Fruit fly (Drosophila melanogaster) whole organism, wandering third instar larva: ENCODE data around the gene CG43318.

ENCODE experiments used
- Abd-B ChIP-seq: fragments of >200 bp; optimal IDR thresholded peaks from 2 replicates; lab custom pipeline; 2017; ENCODE audit warnings: missing biosample characterization, missing genetic modification characterization
- CG32264 ChIP-seq: fragments of 200-800 bp; sonication (Bioruptor generic); optimal IDR thresholded peaks from 2 replicates; lab custom pipeline; 2016; ENCODE audit warnings: missing biosample characterization, missing genetic modification characterization
- CG9705 ChIP-seq: fragments of 200-800 bp; sonication (Bioruptor generic); optimal IDR thresholded peaks from 2 replicates; lab custom pipeline; 2018; ENCODE audit warnings: missing biosample characterization, mild to moderate bottlenecking, missing genetic modification characterization
- CrebA ChIP-seq: fragments of 200-800 bp; sonication (Bioruptor generic); optimal IDR thresholded peaks from 2 replicates; lab custom pipeline; 2016; ENCODE audit warnings: missing biosample characterization, mild to moderate bottlenecking, missing genetic modification characterization, borderline replicate concordance
- Dfd ChIP-seq: fragments of >200 bp; optimal IDR thresholded peaks from 2 replicates; lab custom pipeline; 2017; ENCODE audit warnings: missing biosample characterization, missing genetic modification characterization
- Dif ChIP-seq: fragments of 200-275, 200-300 bp; sonication (Bioruptor generic); optimal IDR thresholded peaks from 2 replicates; lab custom pipeline; 2018; ENCODE audit warnings: missing biosample characterization, missing genetic modification characterization; ENCODE audit not compliant: partially characterized antibody
- GATAd ChIP-seq: sonication (Bioruptor generic); optimal IDR thresholded peaks from 2 replicates; lab custom pipeline; 2016; ENCODE audit warnings: missing biosample characterization, missing genetic modification characterization
- HLH106 ChIP-seq: fragments of 200-800 bp; optimal IDR thresholded peaks from 3 replicates; lab custom pipeline; 2019; ENCODE audit warnings: missing biosample characterization, mild to moderate bottlenecking, missing genetic modification characterization, moderate library complexity
- Hnf4 ChIP-seq: fragments of 200-800 bp; sonication (Bioruptor generic); optimal IDR thresholded peaks from 2 replicates; lab custom pipeline; 2016; ENCODE audit warnings: missing biosample characterization, mild to moderate bottlenecking, missing genetic modification characterization
- Hr78 ChIP-seq: fragments of >200 bp; optimal IDR thresholded peaks from 2 replicates; lab custom pipeline; 2017; ENCODE audit warnings: missing biosample characterization, missing genetic modification characterization
- Hr83 ChIP-seq: fragments of 200-300 bp; sonication (Bioruptor generic); optimal IDR thresholded peaks from 2 replicates; lab custom pipeline; 2016; ENCODE audit warnings: missing biosample characterization, mild to moderate bottlenecking, missing genetic modification characterization, moderate library complexity; ENCODE audit not compliant: poor library complexity, severe bottlenecking
- Jra ChIP-seq: sonication (Bioruptor generic); optimal IDR thresholded peaks from 2 replicates; lab custom pipeline; 2016; ENCODE audit warnings: missing biosample characterization, missing genetic modification characterization
- Mio ChIP-seq: sonication (Bioruptor generic); optimal IDR thresholded peaks from 2 replicates; lab custom pipeline; 2016; ENCODE audit warnings: missing biosample characterization, missing genetic modification characterization
- Myc ChIP-seq: fragments of >200 bp; optimal IDR thresholded peaks from 2 replicates; lab custom pipeline; 2017
- N ChIP-seq: fragments of >200 bp; optimal IDR thresholded peaks from 2 replicates; lab custom pipeline; 2018; ENCODE audit warnings: missing biosample characterization, missing external identifiers, missing genetic modification characterization
- OdsH ChIP-seq: fragments of 200-800 bp; sonication (Bioruptor generic); optimal IDR thresholded peaks from 2 replicates; lab custom pipeline; 2016; ENCODE audit warnings: missing biosample characterization, mild to moderate bottlenecking, missing genetic modification characterization
- Rel ChIP-seq, 2 experiments: fragments of 200-800 bp; sonication (Bioruptor generic) in 1 of 2; optimal IDR thresholded peaks; 2 replicates in 1 of 2; 3 replicates in 1 of 2; lab custom pipeline; 2016 to 2019; ENCODE audit warnings: mild to moderate bottlenecking in 2 of 2, missing biosample characterization in 2 of 2, missing genetic modification characterization in 2 of 2, moderate library complexity in 1 of 2
- Sp1 ChIP-seq: fragments of 200-800 bp; sonication (Bioruptor generic); optimal IDR thresholded peaks from 3 replicates; lab custom pipeline; 2019; ENCODE audit warnings: missing biosample characterization, mild to moderate bottlenecking, missing genetic modification characterization, moderate library complexity
- Vsx2 ChIP-seq: fragments of 200-300, 225-300 bp; sonication (Bioruptor generic); optimal IDR thresholded peaks from 2 replicates; lab custom pipeline; 2018; ENCODE audit warnings: missing biosample characterization, missing genetic modification characterization; ENCODE audit not compliant: partially characterized antibody
- br ChIP-seq: fragments of 200-800 bp; sonication (Bioruptor generic); optimal IDR thresholded peaks from 2 replicates; lab custom pipeline; 2016; ENCODE audit warnings: missing biosample characterization, missing genetic modification characterization
- brk ChIP-seq: fragments of 200-800 bp; sonication (Bioruptor generic); optimal IDR thresholded peaks from 2 replicates; lab custom pipeline; 2016; ENCODE audit warnings: missing biosample characterization, mild to moderate bottlenecking, missing genetic modification characterization
- dl ChIP-seq, 2 experiments: fragments of 175-275, 200-275 bp in 1 of 2; fragments of 200-275 bp in 1 of 2; sonication (Bioruptor generic); optimal IDR thresholded peaks; lab custom pipeline; 2018; ENCODE audit warnings: mild to moderate bottlenecking in 2 of 2, missing biosample characterization in 2 of 2, missing genetic modification characterization in 2 of 2, moderate library complexity in 2 of 2; ENCODE audit not compliant: partially characterized antibody in 2 of 2, insufficient read depth in 1 of 2
- dmrt93B ChIP-seq: fragments of 200-800 bp; sonication (Bioruptor generic); optimal IDR thresholded peaks from 2 replicates; lab custom pipeline; 2018; ENCODE audit warnings: missing biosample characterization, mild to moderate bottlenecking, missing genetic modification characterization
- dsf ChIP-seq: sonication (Bioruptor generic); optimal IDR thresholded peaks from 2 replicates; lab custom pipeline; 2016; ENCODE audit warnings: missing biosample characterization, missing genetic modification characterization, borderline replicate concordance
- ey ChIP-seq: fragments of 200-800 bp; sonication (Bioruptor generic); optimal IDR thresholded peaks from 2 replicates; lab custom pipeline; 2016; ENCODE audit warnings: missing biosample characterization, missing genetic modification characterization
- foxo ChIP-seq, 2 experiments: fragments of 200-800 bp; sonication (Bioruptor generic); optimal IDR thresholded peaks; 2 replicates in 1 of 2; 3 replicates in 1 of 2; lab custom pipeline; 2016 to 2017; ENCODE audit warnings: missing biosample characterization in 2 of 2, missing genetic modification characterization in 2 of 2
- fru ChIP-seq: fragments of 200-800 bp; sonication (Bioruptor generic); optimal IDR thresholded peaks from 3 replicates; lab custom pipeline; 2016; ENCODE audit warnings: missing biosample characterization, mild to moderate bottlenecking, missing genetic modification characterization
- h ChIP-seq: fragments of 200-800 bp; sonication (Bioruptor generic); optimal IDR thresholded peaks from 3 replicates; lab custom pipeline; 2016; ENCODE audit warnings: missing biosample characterization, mild to moderate bottlenecking, missing genetic modification characterization
- jim ChIP-seq: fragments of 175-275, 200-325 bp; sonication (Bioruptor generic); optimal IDR thresholded peaks from 2 replicates; lab custom pipeline; 2016; ENCODE audit warnings: missing biosample characterization, mild to moderate bottlenecking, missing genetic modification characterization
- lola ChIP-seq: fragments of >200 bp; optimal IDR thresholded peaks from 2 replicates; lab custom pipeline; 2017; ENCODE audit warnings: missing biosample characterization, missing genetic modification characterization
- pan ChIP-seq: fragments of >200 bp; optimal IDR thresholded peaks from 2 replicates; lab custom pipeline; 2017
- psq ChIP-seq: fragments of 200-800 bp; sonication (Bioruptor generic); optimal IDR thresholded peaks from 3 replicates; lab custom pipeline; 2017; ENCODE audit warnings: missing biosample characterization, mild to moderate bottlenecking, missing genetic modification characterization, moderate library complexity
- rgr ChIP-seq: fragments of 200-800 bp; sonication (Bioruptor generic); optimal IDR thresholded peaks from 3 replicates; lab custom pipeline; 2016; ENCODE audit warnings: missing biosample characterization, mild to moderate bottlenecking, missing genetic modification characterization
- sage ChIP-seq: fragments of 200-800 bp; sonication (Bioruptor generic); optimal IDR thresholded peaks from 2 replicates; lab custom pipeline; 2016; ENCODE audit warnings: missing biosample characterization, mild to moderate bottlenecking, missing genetic modification characterization
- sv ChIP-seq: fragments of 200-800 bp; sonication (Bioruptor generic); optimal IDR thresholded peaks from 3 replicates; lab custom pipeline; 2016; ENCODE audit warnings: missing biosample characterization, missing genetic modification characterization
- tai ChIP-seq: sonication (Bioruptor generic); optimal IDR thresholded peaks from 2 replicates; lab custom pipeline; 2016; ENCODE audit warnings: missing biosample characterization, missing genetic modification characterization
- usp ChIP-seq: fragments of >200 bp; optimal IDR thresholded peaks from 2 replicates; lab custom pipeline; 2017; ENCODE audit warnings: missing biosample characterization, missing genetic modification characterization
- woc ChIP-seq: sonication (Bioruptor generic); optimal IDR thresholded peaks from 2 replicates; lab custom pipeline; 2016; ENCODE audit warnings: missing biosample characterization, mild to moderate bottlenecking, missing genetic modification characterization

CG43318 gene

DNA sequence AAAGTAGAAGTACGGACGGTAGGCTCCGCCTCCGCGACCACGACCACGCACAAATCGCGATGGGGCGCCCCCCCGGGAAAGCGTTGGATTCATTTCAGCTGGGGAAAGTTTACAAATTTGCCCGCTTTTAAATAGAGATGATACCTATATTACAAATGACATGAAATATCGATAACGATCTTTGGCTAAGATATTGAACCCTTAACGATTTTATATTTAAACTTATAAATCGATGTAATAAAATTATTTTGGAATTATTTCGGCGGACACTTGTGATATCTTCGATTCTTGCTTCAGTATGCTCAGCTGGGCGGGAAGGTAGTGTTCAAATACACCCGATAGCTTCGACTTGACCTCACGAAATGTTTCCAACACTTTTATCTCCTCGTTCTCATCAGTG is 707 bp downstream of the CG43318 start, which contains the start of gene rec:
rec (minus strand) TSS at position 108 of the 400 bp plus-strand sequence.
- TF ChIP-seq fru (GFP tag; lab: Kevin White, UChicago), result no peak
- TF ChIP-seq Hnf4 (GFP tag; lab: Kevin White, UChicago), result no peak
- no peak for TF ChIP-seq OdsH (GFP tag; lab: Kevin White, UChicago)
- TF ChIP-seq Sp1 (GFP tag; lab: Kevin White, UChicago), result no peak
- no peak for TF ChIP-seq HLH106 (tag; lab: Kevin White, UChicago)
- TF ChIP-seq rgr (GFP tag; lab: Kevin White, UChicago), result no peak
- TF ChIP-seq Jra (GFP tag; lab: Kevin White, UChicago), result no peak
- no peak for TF ChIP-seq ey (GFP tag; lab: Kevin White, UChicago)
- TF ChIP-seq sv (GFP tag; lab: Kevin White, UChicago), result no peak
- TF ChIP-seq N, result no peak
- no peak for TF ChIP-seq psq
- TF ChIP-seq jim (GFP tag; lab: Kevin White, UChicago), result no peak
- TF ChIP-seq lola, result no peak
- no peak for TF ChIP-seq brk (GFP tag; lab: Kevin White, UChicago)

- TF ChIP-seq CrebA (GFP tag; lab: Kevin White, UChicago) (no peak), HLH106 (tag; lab: Kevin White, UChicago) (peak; percentile 84), tai (GFP tag; lab: Kevin White, UChicago) (no peak), Myc (lab: Kevin White, UChicago) (no peak), Hnf4 (GFP tag; lab: Kevin White, UChicago) (no peak), GATAd (GFP tag; lab: Kevin White, UChicago) (no peak), fru (GFP tag; lab: Kevin White, UChicago) (peak; percentile 58), Sp1 (GFP tag; lab: Kevin White, UChicago) (peak; percentile 77), Mio (GFP tag; lab: Kevin White, UChicago) (no peak), sage (GFP tag; lab: Kevin White, UChicago) (no peak), dmrt93B (GFP tag; lab: Kevin White, UChicago) (peak; percentile 57), Abd-B (GFP tag; lab: Kevin White, UChicago) (no peak), Vsx2 (GFP tag; lab: Kevin White, UChicago) (no peak), N (no peak), psq (peak; percentile 43), Hr78 (no peak), dsf (GFP tag; lab: Kevin White, UChicago) (no peak), sv (GFP tag; lab: Kevin White, UChicago) (no peak), lola (no peak), h (GFP tag; lab: Kevin White, UChicago) (peak; percentile 48), Dif (GFP tag; lab: Kevin White, UChicago) (no peak), Jra (GFP tag; lab: Kevin White, UChicago) (no peak), Hr83 (GFP tag; lab: Kevin White, UChicago) (no peak), woc (no peak), Dfd (GFP tag; lab: Kevin White, UChicago) (no peak), jim (GFP tag; lab: Kevin White, UChicago) (no peak), CG9705 (GFP tag; lab: Kevin White, UChicago) (peak; percentile 56), rgr (GFP tag; lab: Kevin White, UChicago) (peak; percentile 45), pan (no peak), usp (GFP tag; lab: Kevin White, UChicago) (no peak), foxo (GFP tag; optimal IDR thresholded peaks at IDR 0.05; lab: Kevin White, UChicago) (peak in 1 of 2 experiments; percentile 50), OdsH (GFP tag; lab: Kevin White, UChicago) (peak; percentile 57), br (GFP tag; lab: Kevin White, UChicago) (peak; percentile 70), Rel (GFP tag; optimal IDR thresholded peaks at IDR 0.05; lab: Kevin White, UChicago) (no peak), Rel (tag; optimal IDR thresholded peaks at IDR 0.05; lab: Kevin White, UChicago) (peak; percentile 46), brk (GFP tag; lab: Kevin White, UChicago) (no peak), dl (GFP tag; optimal IDR thresholded peaks at IDR 0.05; lab: Kevin White, UChicago; ENCODE audit: insufficient read depth in 1 of 2, partially characterized antibody in 2 of 2) (no peak), ey (GFP tag; lab: Kevin White, UChicago) (peak; percentile 57), CG32264 (GFP tag; lab: Kevin White, UChicago) (peak; percentile 34)
Measured at dm6 chr3R:15827559-15827958, 5.7 kb downstream of the CG43318 start.
